Worm (Caenorhabditis elegans): ENCODE data around the gene Y24F12A.1.

The Y24F12A.1 gene

DNA sequence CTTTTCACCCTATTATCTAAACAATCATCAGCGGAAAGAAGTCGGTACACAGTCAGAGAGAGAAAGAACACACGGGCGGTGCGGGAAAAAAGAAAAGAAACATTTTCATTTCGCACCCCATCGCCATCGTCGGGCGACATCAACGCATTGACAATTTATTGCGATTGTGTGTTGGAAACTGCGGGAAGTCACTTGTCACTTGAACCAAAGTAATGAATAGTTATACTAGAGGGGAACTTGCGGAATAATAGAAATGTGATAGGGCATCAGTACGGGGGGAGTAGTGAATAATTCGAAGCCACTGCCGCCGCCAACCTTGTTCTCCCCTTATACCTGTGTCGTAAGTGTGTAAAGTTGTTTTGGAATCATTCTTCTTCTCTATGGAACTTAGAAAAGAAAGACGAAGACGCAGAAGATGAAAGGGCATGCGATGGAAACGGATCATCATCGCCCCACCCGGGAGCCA lies 33.6 kb upstream of the Y24F12A.1 start:
- TF ChIP-seq scrt-1 (GFP tag; IDR thresholded peaks at IDR 0.05) = no peak
- TF ChIP-seq F13C5.2 (tag; optimal IDR thresholded peaks at IDR 0.05) = no peak
- no peak for TF ChIP-seq flt-1 (GFP tag; IDR thresholded peaks at IDR 0.05)
- TF ChIP-seq sea-1 (GFP tag; conservative IDR thresholded peaks at IDR 0.05) = no peak
- no peak for TF ChIP-seq ama-1 (optimal IDR thresholded peaks at IDR 0.05)
- TF ChIP-seq pes-1 (GFP tag; IDR thresholded peaks at IDR 0.05) = no peak
- no peak for TF ChIP-seq ceh-36 (tag; optimal IDR thresholded peaks at IDR 0.05)
- no peak for TF ChIP-seq tra-4 (tag; optimal IDR thresholded peaks at IDR 0.05)

DNA sequence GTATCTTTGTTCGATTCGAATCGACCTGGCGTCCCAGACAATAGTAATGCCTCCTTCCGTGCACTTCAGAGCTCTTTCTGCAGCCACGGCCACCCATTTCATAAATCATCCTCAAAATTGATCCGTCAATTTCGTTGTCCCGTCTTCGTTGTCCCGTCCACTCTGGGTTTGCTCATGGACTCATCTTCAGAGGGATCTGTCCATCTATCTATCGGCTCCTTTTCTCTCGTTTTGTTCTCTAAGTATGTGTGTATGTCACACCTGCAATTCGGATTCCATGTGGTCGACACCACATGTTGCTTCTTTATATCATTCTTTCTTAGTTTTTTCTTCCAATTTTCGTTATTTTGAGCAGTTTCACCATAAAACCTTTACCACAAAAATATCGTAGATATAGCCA lies 32.5 kb upstream of the Y24F12A.1 start:
- TF ChIP-seq ceh-13 (GFP tag; optimal IDR thresholded peaks at IDR 0.05) (no peak), B0310.2 (tag; optimal IDR thresholded peaks at IDR 0.05) (no peak), F13C5.2 (tag; optimal IDR thresholded peaks at IDR 0.05) (no peak), aly-1 (tag; optimal IDR thresholded peaks at IDR 0.05) (no peak), sea-1 (GFP tag; conservative IDR thresholded peaks at IDR 0.05) (no peak), tbx-11 (GFP tag; IDR thresholded peaks at IDR 0.05) (no peak), hmg-4 (GFP tag; optimal IDR thresholded peaks at IDR 0.05) (no peak), ama-1 (optimal IDR thresholded peaks at IDR 0.05) (no peak), hmbx-1 (tag; optimal IDR thresholded peaks at IDR 0.05) (no peak), scrt-1 (GFP tag; IDR thresholded peaks at IDR 0.05) (no peak), pes-1 (GFP tag; IDR thresholded peaks at IDR 0.05) (no peak)

DNA sequence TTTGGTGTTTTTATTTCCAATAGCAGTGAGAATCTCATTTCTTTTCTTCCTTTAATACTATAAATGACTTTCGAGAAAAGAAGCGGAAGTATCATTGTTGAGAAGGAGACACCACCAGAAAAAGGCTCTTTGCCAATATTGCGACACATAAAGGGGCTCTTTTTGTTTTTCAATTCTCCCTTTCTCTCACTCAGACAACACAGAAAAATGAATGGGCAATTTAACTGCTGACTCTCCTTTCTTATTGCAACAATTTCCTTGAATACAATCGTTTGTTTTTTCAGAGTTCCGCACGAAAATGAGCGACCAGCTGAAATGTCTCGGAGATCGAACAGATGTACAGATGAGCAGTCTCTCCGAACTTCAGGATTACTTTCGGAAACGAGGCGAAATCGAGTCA lies 30.7 kb upstream of the Y24F12A.1 start:
- TF ChIP-seq ceh-13 (GFP tag; optimal IDR thresholded peaks at IDR 0.05) = no peak
- no peak for TF ChIP-seq tbx-37 (GFP tag; conservative IDR thresholded peaks at IDR 0.05)
- TF ChIP-seq hmg-4 (GFP tag; optimal IDR thresholded peaks at IDR 0.05) = no peak
- no peak for TF ChIP-seq sea-1 (GFP tag; conservative IDR thresholded peaks at IDR 0.05)
- TF ChIP-seq aly-1 (tag; optimal IDR thresholded peaks at IDR 0.05) = no peak
- no peak for TF ChIP-seq scrt-1 (GFP tag; IDR thresholded peaks at IDR 0.05)

DNA sequence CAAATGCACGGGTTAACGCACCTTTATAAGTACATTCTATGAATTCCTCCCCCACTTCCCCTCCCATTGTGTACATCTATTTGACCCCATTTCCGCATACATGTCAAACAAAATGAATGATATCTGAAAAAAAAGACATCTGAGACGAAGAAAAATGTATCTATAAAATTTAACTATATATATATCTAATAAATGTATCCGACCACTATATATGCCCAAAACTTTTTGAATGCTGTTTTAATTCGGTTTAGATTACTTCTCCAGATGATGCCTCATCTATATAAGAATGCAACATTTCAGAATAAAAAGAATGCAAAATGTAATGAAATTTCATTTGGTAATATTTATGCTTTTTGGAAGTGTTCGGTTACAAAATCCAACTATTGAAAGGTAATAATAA lies 26.6 kb upstream of the Y24F12A.1 start, which contains the start of gene rib-1:
Gene rib-1, plus strand, starts transcription at position 301 of the 400 bp plus-strand sequence.
- TF ChIP-seq sea-1 (GFP tag; conservative IDR thresholded peaks at IDR 0.05) (no peak), F13C5.2 (tag; optimal IDR thresholded peaks at IDR 0.05) (no peak), tbx-11 (GFP tag; IDR thresholded peaks at IDR 0.05) (no peak)

DNA sequence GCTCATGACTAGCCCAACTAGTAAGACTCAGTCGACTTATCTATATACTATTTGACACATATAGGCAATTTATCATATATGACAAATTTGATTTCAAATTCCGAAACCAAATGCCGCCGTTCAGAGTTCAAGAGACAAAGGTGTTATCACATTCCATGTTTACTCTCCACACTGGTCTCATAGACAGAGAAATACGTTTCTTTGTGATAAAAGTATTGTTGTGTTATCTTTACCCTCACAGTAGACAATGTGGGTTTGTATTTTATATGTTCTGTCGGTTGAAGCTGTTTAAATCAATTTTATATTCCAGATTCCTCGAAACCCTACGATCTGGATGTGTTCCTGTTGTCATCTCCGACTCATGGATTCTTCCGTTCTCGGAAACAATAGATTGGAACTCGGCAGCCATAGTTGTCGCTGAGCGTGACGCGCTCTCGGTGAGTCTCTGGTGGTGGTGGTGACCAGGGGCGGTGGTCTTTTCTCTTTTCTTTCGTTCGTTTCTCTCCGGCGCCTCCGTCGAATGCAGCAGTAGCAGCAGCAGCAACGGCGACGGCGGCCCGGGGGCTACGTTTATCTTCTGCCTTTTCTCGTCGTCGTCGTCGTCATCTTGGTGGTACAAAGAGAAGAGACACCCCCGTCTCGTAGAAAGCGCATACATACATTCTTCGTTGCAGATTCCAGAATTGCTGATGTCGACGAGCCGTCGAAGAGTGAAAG lies 22.4 kb upstream of the Y24F12A.1 start:
- TF ChIP-seq ceh-36 (tag; optimal IDR thresholded peaks at IDR 0.05) = no peak
- no peak for TF ChIP-seq flt-1 (GFP tag; IDR thresholded peaks at IDR 0.05)
- no peak for TF ChIP-seq sea-1 (GFP tag; conservative IDR thresholded peaks at IDR 0.05)
- no peak for TF ChIP-seq aly-1 (tag; optimal IDR thresholded peaks at IDR 0.05)
- TF ChIP-seq tbx-37 (GFP tag; conservative IDR thresholded peaks at IDR 0.05) = no peak
- peak; percentile 16 for TF ChIP-seq hmg-4 (GFP tag; optimal IDR thresholded peaks at IDR 0.05)
- no peak for TF ChIP-seq ceh-13 (GFP tag; optimal IDR thresholded peaks at IDR 0.05)
- TF ChIP-seq pes-1 (GFP tag; IDR thresholded peaks at IDR 0.05) = peak; percentile 22; the same call in 1 of the 2 replicates
- TF ChIP-seq hnd-1 (tag; optimal IDR thresholded peaks at IDR 0.05) = no peak

DNA sequence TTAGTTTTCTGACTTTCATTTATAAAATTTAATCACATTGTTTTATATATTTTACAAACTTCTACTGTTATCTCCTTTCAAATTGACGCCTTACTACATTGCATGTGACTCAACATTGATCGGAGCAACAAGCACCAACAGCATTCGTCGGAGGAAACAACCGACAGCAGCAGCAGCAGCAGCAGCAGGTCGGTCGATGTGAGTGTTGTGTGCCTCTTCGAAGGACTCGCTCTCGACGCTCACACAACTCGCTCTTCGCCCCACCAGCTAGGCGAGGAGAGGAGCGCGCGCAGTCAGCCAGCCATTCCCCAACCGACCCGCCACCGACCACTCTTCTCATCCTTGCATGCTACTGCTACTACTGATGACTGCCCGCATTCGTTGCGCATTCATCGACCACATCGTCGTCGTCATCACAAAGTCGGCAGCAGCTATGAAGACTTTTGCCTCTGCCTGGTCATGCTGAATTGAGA lies 21.1 kb upstream of the Y24F12A.1 start, which contains the start of gene F12F6.1:
Gene F12F6.1, plus strand, starts transcription at position 51 of the 473 bp plus-strand sequence.
- TF ChIP-seq hmg-4 (GFP tag; optimal IDR thresholded peaks at IDR 0.05) = peak; percentile 81
- TF ChIP-seq sea-1 (GFP tag; conservative IDR thresholded peaks at IDR 0.05) = 0 out of 2 replicates have a peak, but pooled peaks have one; percentile 46
- TF ChIP-seq scrt-1 (GFP tag; IDR thresholded peaks at IDR 0.05) = no peak

DNA sequence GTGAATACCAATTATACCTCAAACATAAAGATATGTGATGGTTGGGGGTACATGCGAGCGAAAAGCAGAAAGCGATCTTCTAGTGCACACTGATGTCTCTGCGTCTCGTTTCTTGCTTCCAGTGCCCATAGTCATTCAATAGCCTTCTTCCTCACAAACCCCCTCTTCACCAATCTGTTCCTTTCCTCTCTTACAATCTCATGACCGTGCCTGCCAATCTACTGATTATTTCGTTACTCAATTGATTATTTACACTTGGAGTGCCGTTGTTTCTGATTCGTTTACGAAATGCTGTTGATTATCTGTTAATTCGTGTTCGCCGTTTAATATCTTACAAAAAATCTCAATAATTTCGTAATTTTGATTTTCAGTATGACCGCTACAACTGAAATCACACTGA lies 20.2 kb upstream of the Y24F12A.1 start:
- TF ChIP-seq tbx-37 (GFP tag; conservative IDR thresholded peaks at IDR 0.05) (no peak), hnd-1 (tag; optimal IDR thresholded peaks at IDR 0.05) (no peak), ama-1 (optimal IDR thresholded peaks at IDR 0.05) (no peak), flt-1 (GFP tag; IDR thresholded peaks at IDR 0.05) (no peak), tbx-11 (GFP tag; IDR thresholded peaks at IDR 0.05) (no peak), B0310.2 (tag; optimal IDR thresholded peaks at IDR 0.05) (no peak), sea-1 (GFP tag; conservative IDR thresholded peaks at IDR 0.05) (no peak), aly-1 (tag; optimal IDR thresholded peaks at IDR 0.05) (no peak), scrt-1 (GFP tag; IDR thresholded peaks at IDR 0.05) (no peak), F13C5.2 (tag; optimal IDR thresholded peaks at IDR 0.05) (no peak), tra-4 (tag; optimal IDR thresholded peaks at IDR 0.05) (no peak), hmbx-1 (tag; optimal IDR thresholded peaks at IDR 0.05) (no peak), ceh-13 (GFP tag; optimal IDR thresholded peaks at IDR 0.05) (no peak), ceh-36 (tag; optimal IDR thresholded peaks at IDR 0.05) (no peak)

DNA sequence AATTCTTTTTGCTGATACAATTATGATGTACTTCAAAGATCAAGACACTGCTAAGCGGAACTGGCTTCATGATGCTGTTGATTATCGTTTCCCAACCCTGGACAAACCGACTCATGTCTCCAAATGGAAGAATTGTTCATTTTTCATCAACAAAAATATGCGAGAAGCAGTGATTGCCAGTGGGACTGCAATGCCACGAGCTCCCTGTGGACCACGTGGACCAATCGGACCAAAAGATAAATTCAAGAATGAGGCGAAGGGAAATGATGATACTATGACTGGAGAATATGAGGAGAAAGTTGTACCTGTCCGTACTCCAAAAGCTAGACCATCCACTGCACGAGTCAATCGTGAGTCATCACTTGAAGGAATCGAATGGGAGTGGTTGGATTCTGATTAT lies 18.6 kb upstream of the Y24F12A.1 start:
- no peak for TF ChIP-seq B0310.2 (tag; optimal IDR thresholded peaks at IDR 0.05)
- TF ChIP-seq hnd-1 (tag; optimal IDR thresholded peaks at IDR 0.05) = no peak
- no peak for TF ChIP-seq ama-1 (optimal IDR thresholded peaks at IDR 0.05)
- TF ChIP-seq ets-7 (tag; optimal IDR thresholded peaks at IDR 0.05) = no peak
- TF ChIP-seq aly-1 (tag; optimal IDR thresholded peaks at IDR 0.05) = no peak
- TF ChIP-seq tbx-11 (GFP tag; IDR thresholded peaks at IDR 0.05) = no peak
- TF ChIP-seq sea-1 (GFP tag; conservative IDR thresholded peaks at IDR 0.05) = no peak
- no peak for TF ChIP-seq tra-4 (tag; optimal IDR thresholded peaks at IDR 0.05)
- no peak for TF ChIP-seq F13C5.2 (tag; optimal IDR thresholded peaks at IDR 0.05)
- TF ChIP-seq scrt-1 (GFP tag; IDR thresholded peaks at IDR 0.05) = no peak
- TF ChIP-seq tbx-37 (GFP tag; conservative IDR thresholded peaks at IDR 0.05) = no peak
- TF ChIP-seq hmg-4 (GFP tag; optimal IDR thresholded peaks at IDR 0.05) = no peak
- no peak for TF ChIP-seq hmbx-1 (tag; optimal IDR thresholded peaks at IDR 0.05)
- no peak for TF ChIP-seq flt-1 (GFP tag; IDR thresholded peaks at IDR 0.05)
- TF ChIP-seq ceh-36 (tag; optimal IDR thresholded peaks at IDR 0.05) = no peak

Data from whole organism, early embryonic.